Fruit fly (Drosophila melanogaster) whole organism, embryonic: ENCODE data around the gene InR.

Experiments used
- B-H2 ChIP-seq: fragments of 200-800 bp; sonication (Bioruptor generic); optimal IDR thresholded peaks from 2 replicates; lab custom pipeline; 2018; ENCODE audit warnings: missing biosample characterization, mild to moderate bottlenecking, missing genetic modification characterization
- C15 ChIP-seq: fragments of 200-800 bp; sonication (Bioruptor generic); IDR thresholded peaks from 3 replicates; pipeline ENCODE4 v1.3.6; 2022; ENCODE audit warnings: missing biosample characterization, missing genetic modification characterization
- CG10209 ChIP-seq: fragments of 200-800 bp; sonication (Bioruptor generic); optimal IDR thresholded peaks from 3 replicates; lab custom pipeline; 2017; ENCODE audit warnings: missing biosample characterization, mild to moderate bottlenecking, missing genetic modification characterization, missing genetic modification reagents
- CG11398 ChIP-seq: fragments of 200-800 bp; sonication (Bioruptor generic); optimal IDR thresholded peaks from 2 replicates; lab custom pipeline; 2016; ENCODE audit warnings: missing biosample characterization, missing genetic modification characterization
- CG12391 ChIP-seq: fragments of 200-800 bp; sonication (Bioruptor generic); optimal IDR thresholded peaks from 3 replicates; lab custom pipeline; 2018; ENCODE audit warnings: missing biosample characterization, mild to moderate bottlenecking, missing genetic modification characterization, moderate library complexity
- CG14710 ChIP-seq: fragments of 200-800 bp; sonication (Bioruptor generic); optimal IDR thresholded peaks from 3 replicates; lab custom pipeline; 2019; ENCODE audit warnings: missing biosample characterization, mild to moderate bottlenecking, missing genetic modification characterization, moderate library complexity
- CG15479 ChIP-seq: fragments of 200-800 bp; sonication (Bioruptor generic); optimal IDR thresholded peaks from 3 replicates; lab custom pipeline; 2019; ENCODE audit warnings: missing biosample characterization, mild to moderate bottlenecking, missing genetic modification characterization, moderate library complexity
- CG17568 ChIP-seq: fragments of 200-800 bp; sonication (Bioruptor generic); optimal IDR thresholded peaks from 2 replicates; lab custom pipeline; 2018; ENCODE audit warnings: missing biosample characterization, mild to moderate bottlenecking, missing genetic modification characterization, moderate library complexity
- CG17829 ChIP-seq: fragments of 200-800 bp; optimal IDR thresholded peaks from 2 replicates; lab custom pipeline; 2019; ENCODE audit warnings: missing biosample characterization, mild to moderate bottlenecking, missing genetic modification characterization, moderate library complexity
- CG1832 ChIP-seq: fragments of 200-800 bp; sonication (Bioruptor generic); optimal IDR thresholded peaks from 2 replicates; lab custom pipeline; 2017; ENCODE audit warnings: missing biosample characterization, mild to moderate bottlenecking, missing genetic modification characterization, inconsistent platforms
- CG2202 ChIP-seq: fragments of 200-800 bp; sonication (Bioruptor generic); optimal IDR thresholded peaks from 2 replicates; lab custom pipeline; 2018; ENCODE audit warnings: missing biosample characterization, mild to moderate bottlenecking, missing genetic modification characterization
- CG30020 ChIP-seq: fragments of 200-800 bp; optimal IDR thresholded peaks from 2 replicates; lab custom pipeline; 2019; ENCODE audit warnings: missing biosample characterization, mild to moderate bottlenecking, missing genetic modification characterization, moderate library complexity
- CG34376 ChIP-seq: fragments of 200-800 bp; sonication (Bioruptor generic); optimal IDR thresholded peaks from 2 replicates; lab custom pipeline; 2018; ENCODE audit warnings: missing biosample characterization, mild to moderate bottlenecking, missing genetic modification characterization
- CG3726 ChIP-seq: fragments of 200-800 bp; sonication (Bioruptor generic); IDR thresholded peaks from 3 replicates; pipeline ENCODE4, ENCODE4 v1.3.6; 2022; ENCODE audit warnings: missing biosample characterization, missing genetic modification characterization
- CG4328 ChIP-seq: fragments of 200-800 bp; sonication (Bioruptor generic); optimal IDR thresholded peaks from 3 replicates; lab custom pipeline; 2017; ENCODE audit warnings: missing biosample characterization, missing genetic modification reagents, missing genetic modification characterization
- CG6254 ChIP-seq: fragments of 200-800 bp; sonication (Bioruptor generic); optimal IDR thresholded peaks from 3 replicates; lab custom pipeline; 2017; ENCODE audit warnings: mild to moderate bottlenecking, missing biosample characterization, missing genetic modification reagents, missing genetic modification characterization
- CG6854 ChIP-seq: fragments of 200-800 bp; sonication (Bioruptor generic); optimal IDR thresholded peaks from 3 replicates; lab custom pipeline; 2017; ENCODE audit warnings: missing biosample characterization, mild to moderate bottlenecking, missing genetic modification characterization
- CG8765 ChIP-seq: fragments of 200-800 bp; sonication (Bioruptor generic); IDR thresholded peaks from 2 replicates; pipeline ENCODE4 v1.3.6; 2022; ENCODE audit warnings: missing biosample characterization, missing genetic modification characterization
- CG9437 ChIP-seq: fragments of 200-800 bp; sonication (Bioruptor generic); optimal IDR thresholded peaks from 2 replicates; lab custom pipeline; 2018; ENCODE audit warnings: missing biosample characterization, mild to moderate bottlenecking, missing genetic modification characterization
- CkIIα-i1 ChIP-seq: fragments of 200-800 bp; sonication (Bioruptor generic); IDR thresholded peaks from 2 replicates; pipeline ENCODE4 v1.3.6; 2022; ENCODE audit warnings: missing biosample characterization, missing genetic modification characterization
- D ChIP-seq, 2 experiments: fragments of 200-800 bp in 1 of 2; fragments of >200 bp in 1 of 2; sonication (Bioruptor generic) in 1 of 2; optimal IDR thresholded peaks; 2 replicates in 1 of 2; 3 replicates in 1 of 2; lab custom pipeline; 2017; ENCODE audit warnings: mild to moderate bottlenecking in 1 of 2, missing biosample characterization in 1 of 2, missing genetic modification characterization in 1 of 2, missing genetic modification reagents in 1 of 2
- ERR ChIP-seq: fragments of 200-800 bp; sonication (Bioruptor generic); optimal IDR thresholded peaks from 2 replicates; lab custom pipeline; 2016; ENCODE audit warnings: missing biosample characterization, missing genetic modification characterization
- Eip74EF ChIP-seq, 2 experiments: fragments of 200-800 bp in 1 of 2; fragments of >200 bp in 1 of 2; sonication (Bioruptor generic) in 1 of 2; optimal IDR thresholded peaks; 2 replicates each; lab custom pipeline; 2017 to 2019; ENCODE audit warnings: missing biosample characterization in 2 of 2, missing genetic modification characterization in 2 of 2, mild to moderate bottlenecking in 1 of 2, moderate library complexity in 1 of 2
- Hand ChIP-seq: fragments of 200-800 bp; sonication (Bioruptor generic); optimal IDR thresholded peaks from 2 replicates; lab custom pipeline; 2017; ENCODE audit warnings: mild to moderate bottlenecking, missing biosample characterization, missing genetic modification reagents, missing genetic modification characterization
- Hsf ChIP-seq: fragments of 200-800 bp; sonication (Bioruptor generic); optimal IDR thresholded peaks from 3 replicates; lab custom pipeline; 2016; ENCODE audit warnings: missing biosample characterization, missing genetic modification characterization
- Jarid2 ChIP-seq: fragments of 200-800 bp; sonication (Bioruptor generic); optimal IDR thresholded peaks from 3 replicates; lab custom pipeline; 2017; ENCODE audit warnings: mild to moderate bottlenecking, missing biosample characterization, missing genetic modification reagents, missing genetic modification characterization
- Sox100B ChIP-seq: fragments of 200-800 bp; sonication (Bioruptor generic); optimal IDR thresholded peaks from 3 replicates; lab custom pipeline; 2018; ENCODE audit warnings: missing biosample characterization, mild to moderate bottlenecking, missing genetic modification characterization
- bsh ChIP-seq, 2 experiments: fragments of 200-800 bp; sonication (Bioruptor generic); optimal IDR thresholded peaks; 2 replicates each; lab custom pipeline; 2017 to 2018; ENCODE audit warnings: mild to moderate bottlenecking in 2 of 2, missing biosample characterization in 2 of 2, missing genetic modification characterization in 2 of 2, moderate library complexity in 1 of 2
- cad ChIP-seq: fragments of >200 bp; optimal IDR thresholded peaks from 2 replicates; lab custom pipeline; 2017; ENCODE audit warnings: missing biosample characterization, missing genetic modification characterization
- chn ChIP-seq: fragments of 200-800 bp; sonication (Bioruptor generic); optimal IDR thresholded peaks from 2 replicates; lab custom pipeline; 2016; ENCODE audit warnings: missing biosample characterization, missing genetic modification characterization
- ewg ChIP-seq: fragments of 200-800 bp; sonication (Bioruptor generic); optimal IDR thresholded peaks from 3 replicates; lab custom pipeline; 2017; ENCODE audit warnings: mild to moderate bottlenecking, missing biosample characterization, missing genetic modification reagents, missing genetic modification characterization
- gem ChIP-seq: fragments of 200-800 bp; sonication (Bioruptor generic); optimal IDR thresholded peaks from 2 replicates; lab custom pipeline; 2019; ENCODE audit warnings: missing biosample characterization, mild to moderate bottlenecking, missing genetic modification characterization, moderate library complexity
- grn ChIP-seq: fragments of 200-800 bp; sonication (Bioruptor generic); optimal IDR thresholded peaks from 3 replicates; lab custom pipeline; 2017; ENCODE audit warnings: missing biosample characterization, missing genetic modification characterization
- gro ChIP-seq: fragments of 200-800 bp; sonication (Bioruptor generic); optimal IDR thresholded peaks from 2 replicates; lab custom pipeline; 2016; ENCODE audit warnings: missing biosample characterization, missing genetic modification characterization
- her ChIP-seq: fragments of 200-800 bp; sonication (Bioruptor generic); optimal IDR thresholded peaks from 2 replicates; lab custom pipeline; 2016; ENCODE audit warnings: missing biosample characterization, missing genetic modification characterization
- jigr1 ChIP-seq: fragments of 200-800 bp; sonication (Bioruptor generic); IDR thresholded peaks from 3 replicates; pipeline ENCODE4 v1.3.6; 2022; ENCODE audit warnings: missing biosample characterization, missing genetic modification characterization
- kni ChIP-seq: fragments of 200-800 bp; sonication (Bioruptor generic); optimal IDR thresholded peaks from 3 replicates; lab custom pipeline; 2017; ENCODE audit warnings: mild to moderate bottlenecking, missing biosample characterization, missing genetic modification reagents, missing genetic modification characterization
- lbe ChIP-seq: fragments of 200-800 bp; sonication (Bioruptor generic); optimal IDR thresholded peaks from 2 replicates; lab custom pipeline; 2016; ENCODE audit warnings: missing biosample characterization, mild to moderate bottlenecking, missing genetic modification characterization
- lilli ChIP-seq: fragments of 200-800 bp; sonication (Bioruptor generic); optimal IDR thresholded peaks from 3 replicates; lab custom pipeline; 2016; ENCODE audit warnings: missing biosample characterization, missing genetic modification characterization
- nau ChIP-seq: fragments of 200-800 bp; sonication (Bioruptor generic); optimal IDR thresholded peaks from 3 replicates; lab custom pipeline; 2017; ENCODE audit warnings: missing biosample characterization, mild to moderate bottlenecking, missing genetic modification characterization, missing genetic modification reagents
- nom ChIP-seq: fragments of 200-800 bp; sonication (Bioruptor generic); optimal IDR thresholded peaks from 2 replicates; lab custom pipeline; 2017; ENCODE audit warnings: missing biosample characterization, missing genetic modification characterization, mild to moderate bottlenecking, moderate library complexity, missing genetic modification reagents
- phol ChIP-seq: fragments of 200-800 bp; sonication (Bioruptor generic); optimal IDR thresholded peaks from 3 replicates; lab custom pipeline; 2018; ENCODE audit warnings: missing biosample characterization, mild to moderate bottlenecking, missing genetic modification characterization, moderate library complexity
- psq ChIP-seq: fragments of 200-800 bp; sonication (Bioruptor generic); optimal IDR thresholded peaks from 2 replicates; lab custom pipeline; 2017; ENCODE audit warnings: missing biosample characterization, missing genetic modification characterization
- slou ChIP-seq: fragments of 200-800 bp; sonication (Bioruptor generic); optimal IDR thresholded peaks from 3 replicates; lab custom pipeline; 2016; ENCODE audit warnings: missing biosample characterization, missing genetic modification characterization
- trem ChIP-seq: fragments of 200-800 bp; optimal IDR thresholded peaks from 3 replicates; lab custom pipeline; 2019; ENCODE audit warnings: missing biosample characterization, mild to moderate bottlenecking, missing genetic modification characterization, moderate library complexity
- tup ChIP-seq: fragments of 200-800 bp; sonication (Bioruptor generic); optimal IDR thresholded peaks from 2 replicates; lab custom pipeline; 2016; ENCODE audit warnings: missing biosample characterization, mild to moderate bottlenecking, missing genetic modification characterization, moderate library complexity
- yki ChIP-seq: fragments of >200 bp; optimal IDR thresholded peaks from 3 replicates; lab custom pipeline; 2018
- zfh2 ChIP-seq: fragments of 200-800 bp; sonication (Bioruptor generic); optimal IDR thresholded peaks from 2 replicates; lab custom pipeline; 2016; ENCODE audit warnings: missing biosample characterization, missing genetic modification characterization

InR gene

dm6 chr3R:21618299-21619116, 613 bp downstream of the InR start (continued):
- TF ChIP-seq CG2202 (tag; lab: Kevin White, UChicago) (no peak), CG34376 (peak; percentile 68), CG30020 (tag; lab: Kevin White, UChicago) (no peak), zfh2 (GFP tag; lab: Kevin White, UChicago) (no peak), C15 (GFP tag; lab: Robert Waterston, UW) (no peak), her (GFP tag; lab: Kevin White, UChicago) (peak; percentile 2), kni (GFP tag; lab: Kevin White, UChicago) (peak; percentile 44), Hand (GFP tag; lab: Kevin White, UChicago) (peak; percentile 3), Sox100B (GFP tag; lab: Kevin White, UChicago) (peak; percentile 32), gem (tag; lab: Kevin White, UChicago) (peak; percentile 9), Hsf (GFP tag; lab: Kevin White, UChicago) (no peak), CG11398 (no peak), CG6854 (GFP tag; lab: Kevin White, UChicago) (peak; percentile 12), chn (GFP tag; lab: Kevin White, UChicago) (no peak), lilli (GFP tag; lab: Kevin White, UChicago) (no peak), Eip74EF (GFP tag; optimal IDR thresholded peaks at IDR 0.05; lab: Kevin White, UChicago) (peak in 1 of 2 experiments; percentile 20), CG17829 (peak; percentile 0), CG9437 (GFP tag; lab: Kevin White, UChicago) (no peak), CG4328 (peak; percentile 8), CG14710 (tag; lab: Kevin White, UChicago) (no peak), ERR (GFP tag; lab: Kevin White, UChicago) (no peak), phol (tag; lab: Kevin White, UChicago) (no peak), CG6254 (peak; percentile 49), trem (peak; percentile 15), Jarid2 (GFP tag; lab: Kevin White, UChicago) (no peak), D (optimal IDR thresholded peaks at IDR 0.05; lab: Kevin White, UChicago) (no peak), D (GFP tag; optimal IDR thresholded peaks at IDR 0.05; lab: Kevin White, UChicago) (peak; percentile 8), CG3726 (no peak), lbe (peak; percentile 6), CG1832 (GFP tag; lab: Kevin White, UChicago) (peak; percentile 69), psq (peak; percentile 94), B-H2 (GFP tag; lab: Kevin White, UChicago) (peak; percentile 57), CG15479 (GFP tag; lab: Kevin White, UChicago) (peak; percentile 13), grn (peak; percentile 88), tup (GFP tag; lab: Kevin White, UChicago) (no peak), gro (peak; percentile 49), nom (GFP tag; lab: Kevin White, UChicago) (peak; percentile 80), CG17568 (peak; percentile 11), CG12391 (peak; percentile 2), cad (GFP tag; lab: Kevin White, UChicago) (peak; percentile 57), ewg (GFP tag; lab: Kevin White, UChicago) (peak; percentile 93), bsh (GFP tag; optimal IDR thresholded peaks at IDR 0.05; lab: Kevin White, UChicago) (peak in 1 of 2 experiments; percentile 29), CG8765 (GFP tag; lab: Robert Waterston, UW) (no peak), nau (peak; percentile 31), CG10209 (GFP tag; lab: Kevin White, UChicago) (no peak), slou (no peak), jigr1 (GFP tag; lab: Robert Waterston, UW) (no peak), CkIIα-i1 (GFP tag; lab: Robert Waterston, UW) (no peak), yki (peak; percentile 92)
